Worm (Caenorhabditis elegans): ENCODE results near the gene str-185.

ce11 chrIV:4470885-4471772 is 41.3 kb upstream of the str-185 start:
- no peak for TF ChIP-seq F10B5.3 (tag; optimal IDR thresholded peaks at IDR 0.05)
- TF ChIP-seq lin-13 (GFP tag; optimal IDR thresholded peaks at IDR 0.05), result no peak
